Worm (Caenorhabditis elegans): ENCODE data around the gene num-1.

DNA sequence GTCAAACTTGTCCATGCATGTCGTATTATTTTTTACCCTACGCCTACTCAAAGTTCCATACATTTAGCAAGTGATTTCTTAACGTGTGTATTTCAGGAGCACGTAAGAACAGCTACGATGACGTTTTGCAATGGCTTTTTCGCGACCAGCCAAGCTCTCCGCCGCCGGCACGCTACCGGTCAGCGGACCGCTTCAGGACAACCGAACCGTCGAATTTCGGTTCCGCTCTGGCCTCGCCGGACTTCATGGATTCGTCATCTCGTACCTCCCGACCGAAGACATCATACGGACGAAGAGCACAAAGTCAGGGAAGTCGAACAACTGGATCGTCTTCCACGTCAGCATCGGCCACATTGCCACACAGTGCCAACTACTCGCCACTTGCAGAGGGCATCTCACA lies 46.0 kb upstream of the num-1 start:
- TF ChIP-seq nhr-27 (tag; optimal IDR thresholded peaks at IDR 0.05) (no peak), snpc-3.4 (tag; optimal IDR thresholded peaks at IDR 0.05) (no peak), snpc-4 (GFP tag; optimal IDR thresholded peaks at IDR 0.05) (no peak), snpc-4 (tag; optimal IDR thresholded peaks at IDR 0.05) (no peak), B0261.1 (tag; optimal IDR thresholded peaks at IDR 0.05) (no peak), K12H6.12 (tag; optimal IDR thresholded peaks at IDR 0.05) (no peak), egrh-3 (GFP tag; IDR thresholded peaks at IDR 0.05) (peak; percentile 50; the same call in 1 of the 2 replicates), nfyb-1 (GFP tag; IDR thresholded peaks at IDR 0.05) (no peak), nhr-179 (tag; optimal IDR thresholded peaks at IDR 0.05) (no peak), T07F8.4 (tag; optimal IDR thresholded peaks at IDR 0.05) (no peak)
